Worm (Caenorhabditis elegans) whole organism, young adult: ENCODE measurements around the gene K11H3.3.

Source experiments
- B0336.3 ChIP-seq: fragments of 200-800 bp; sonication (Bioruptor generic); IDR thresholded peaks from 2 replicates; pipeline ENCODE4 v1.3.6; 2022; ENCODE audit warnings: missing genetic modification characterization, missing compliant biosample characterization
- D2030.7 ChIP-seq: fragments of 200-800 bp; sonication (Bioruptor generic); IDR thresholded peaks from 2 replicates; pipeline ENCODE4 v1.3.6; 2022; ENCODE audit warnings: missing genetic modification reagents, missing genetic modification characterization, missing compliant biosample characterization
- F22D6.2 ChIP-seq: sonication (generic microtip); optimal IDR thresholded peaks from 2 replicates; lab custom pipeline; 2016; ENCODE audit warnings: mild to moderate bottlenecking, missing genetic modification characterization, missing compliant biosample characterization
- F33H1.4 ChIP-seq: fragments of 200-800 bp; sonication (Bioruptor generic); IDR thresholded peaks from 2 replicates; pipeline ENCODE4 v1.3.6; 2022; ENCODE audit warnings: missing genetic modification reagents, missing genetic modification characterization, missing compliant biosample characterization
- F37B4.10 ChIP-seq: fragments of 200-800 bp; sonication (Bioruptor generic); IDR thresholded peaks from 2 replicates; pipeline ENCODE4 v1.3.6; 2022; ENCODE audit warnings: missing genetic modification characterization, missing compliant biosample characterization
- F49E8.2 ChIP-seq: sonication (generic microtip); optimal IDR thresholded peaks from 3 replicates; lab custom pipeline; 2017; ENCODE audit warnings: missing genetic modification characterization, mild to moderate bottlenecking, missing compliant biosample characterization, antibody characterized with exemption, moderate library complexity; ENCODE audit not compliant: insufficient read depth
- F57C9.4 ChIP-seq: sonication (generic microtip); optimal IDR thresholded peaks from 2 replicates; lab custom pipeline; 2017; ENCODE audit warnings: mild to moderate bottlenecking, missing genetic modification characterization, missing compliant biosample characterization
- K12H6.12 ChIP-seq: fragments of 200-800 bp; sonication (Bioruptor generic); optimal IDR thresholded peaks from 2 replicates; lab custom pipeline; 2018; ENCODE audit warnings: mild to moderate bottlenecking, missing genetic modification characterization, missing compliant biosample characterization
- Y53F4B.3 ChIP-seq: fragments of 200-800 bp; sonication (Bioruptor generic); IDR thresholded peaks from 2 replicates; pipeline ENCODE4 v1.3.6; 2022; ENCODE audit warnings: missing genetic modification reagents, missing genetic modification characterization, missing compliant biosample characterization
- Y53G8AR.9 ChIP-seq: fragments of 200-800 bp; sonication (Bioruptor generic); conservative IDR thresholded peaks from 2 replicates; pipeline ENCODE4 v1.3.6; 2022; ENCODE audit warnings: missing genetic modification reagents, missing genetic modification characterization, missing compliant biosample characterization
- Y56A3A.18 ChIP-seq: fragments of 200-800 bp; sonication (Bioruptor generic); IDR thresholded peaks from 2 replicates; pipeline ENCODE4 v1.3.6; 2022; ENCODE audit warnings: missing genetic modification reagents, missing genetic modification characterization, missing compliant biosample characterization
- athp-1 ChIP-seq: sonication (generic microtip); optimal IDR thresholded peaks from 2 replicates; lab custom pipeline; 2017; ENCODE audit warnings: mild to moderate bottlenecking, missing genetic modification characterization, missing compliant biosample characterization
- attf-3 ChIP-seq: fragments of 200-800 bp; sonication (Bioruptor generic); conservative IDR thresholded peaks from 2 replicates; pipeline ENCODE4 v1.3.6; 2022; ENCODE audit warnings: missing genetic modification reagents, missing genetic modification characterization, missing compliant biosample characterization
- attf-6 ChIP-seq: fragments of 200-800 bp; sonication (Bioruptor generic); IDR thresholded peaks from 2 replicates; pipeline ENCODE4 v1.3.6; 2022; ENCODE audit warnings: missing genetic modification reagents, missing genetic modification characterization, missing compliant biosample characterization
- bed-1 ChIP-seq: fragments of 200-800 bp; sonication (Bioruptor generic); IDR thresholded peaks from 2 replicates; pipeline ENCODE4 v1.3.6; 2022; ENCODE audit warnings: missing genetic modification reagents, missing genetic modification characterization, missing compliant biosample characterization
- cebp-2 ChIP-seq: fragments of 200-800 bp; sonication (Bioruptor generic); IDR thresholded peaks from 2 replicates; pipeline ENCODE4 v1.3.6; 2022; ENCODE audit warnings: missing genetic modification characterization, missing compliant biosample characterization
- dox-1 ChIP-seq: fragments of 200-800 bp; sonication (Bioruptor generic); IDR thresholded peaks from 2 replicates; pipeline ENCODE4 v1.3.6; 2022; ENCODE audit warnings: missing genetic modification reagents, missing genetic modification characterization, missing compliant biosample characterization
- dpl-1 ChIP-seq: fragments of 150-350 bp; optimal IDR thresholded peaks from 2 replicates; lab custom pipeline; 2014; ENCODE audit warnings: missing biosample characterization, missing genetic modification reagents, missing genetic modification characterization
- efl-1 ChIP-seq: fragments of 150-350 bp; optimal IDR thresholded peaks from 2 replicates; lab custom pipeline; 2014; ENCODE audit warnings: missing biosample characterization, missing genetic modification reagents, missing genetic modification characterization
- egrh-3 ChIP-seq: fragments of 200-800 bp; sonication (Bioruptor generic); IDR thresholded peaks from 2 replicates; pipeline ENCODE4 v1.3.6; 2022; ENCODE audit warnings: missing genetic modification reagents, missing genetic modification characterization, missing compliant biosample characterization
- ets-4 ChIP-seq: fragments of 200-800 bp; sonication (Bioruptor generic); optimal IDR thresholded peaks from 2 replicates; lab custom pipeline; 2018; ENCODE audit warnings: mild to moderate bottlenecking, missing genetic modification characterization, missing compliant biosample characterization
- gei-17 ChIP-seq: fragments of 200-800 bp; sonication (Bioruptor generic); optimal IDR thresholded peaks from 2 replicates; lab custom pipeline; 2018; ENCODE audit warnings: mild to moderate bottlenecking, missing genetic modification characterization, missing compliant biosample characterization
- lag-1 ChIP-seq: fragments of 200-800 bp; sonication (Bioruptor generic); IDR thresholded peaks from 2 replicates; pipeline ENCODE4 v1.3.6; 2022; ENCODE audit warnings: missing genetic modification reagents, missing genetic modification characterization, missing compliant biosample characterization
- lin-35 ChIP-seq, 3 experiments: fragments of 150-350 bp in 2 of 3; sonication (generic microtip) in 1 of 3; optimal IDR thresholded peaks; 2 replicates each; lab custom pipeline; 2014 to 2018; ENCODE audit warnings: missing biosample characterization in 3 of 3, missing genetic modification characterization in 3 of 3, missing genetic modification reagents in 3 of 3
- lin-40 ChIP-seq: sonication (generic microtip); optimal IDR thresholded peaks from 2 replicates; lab custom pipeline; 2016; ENCODE audit warnings: missing genetic modification characterization, mild to moderate bottlenecking, missing compliant biosample characterization, missing genotype, missing genetic modification reagents
- lin-54 ChIP-seq: fragments of 200-800 bp; sonication (Bioruptor generic); optimal IDR thresholded peaks from 2 replicates; lab custom pipeline; 2018; ENCODE audit warnings: mild to moderate bottlenecking, missing genetic modification characterization, missing compliant biosample characterization
- lsl-1 ChIP-seq: fragments of 200-800 bp; sonication (Bioruptor generic); optimal IDR thresholded peaks from 2 replicates; lab custom pipeline; 2018; ENCODE audit warnings: mild to moderate bottlenecking, missing genetic modification characterization, moderate library complexity, missing compliant biosample characterization
- lsy-27 ChIP-seq: sonication (generic microtip); optimal IDR thresholded peaks from 2 replicates; lab custom pipeline; 2017; ENCODE audit warnings: missing genetic modification characterization, mild to moderate bottlenecking, missing compliant biosample characterization, antibody characterized with exemption, missing genotype, borderline replicate concordance; ENCODE audit not compliant: insufficient read depth
- madf-10 ChIP-seq: sonication (generic microtip); optimal IDR thresholded peaks from 2 replicates; lab custom pipeline; 2016; ENCODE audit warnings: mild to moderate bottlenecking, missing genetic modification characterization, missing compliant biosample characterization
- madf-6 ChIP-seq: fragments of 200-800 bp; sonication (Bioruptor generic); IDR thresholded peaks from 2 replicates; pipeline ENCODE4 v1.3.6; 2022; ENCODE audit warnings: missing genetic modification reagents, missing genetic modification characterization, missing compliant biosample characterization
- nfya-2 ChIP-seq: fragments of 200-800 bp; sonication (Bioruptor generic); IDR thresholded peaks from 2 replicates; pipeline ENCODE4 v1.3.6; 2022; ENCODE audit warnings: missing genetic modification reagents, missing genetic modification characterization, missing compliant biosample characterization
- nfyb-1 ChIP-seq: fragments of 200-800 bp; sonication (Bioruptor generic); IDR thresholded peaks from 2 replicates; pipeline ENCODE4 v1.3.6; 2022; ENCODE audit warnings: missing genetic modification reagents, missing genetic modification characterization, missing compliant biosample characterization
- pha-4 ChIP-seq: fragments of 150-350 bp; sonication (generic microtip); optimal IDR thresholded peaks from 2 replicates; lab custom pipeline; 2014; ENCODE audit warnings: missing biosample characterization, missing genetic modification reagents, missing genetic modification characterization
- rec-8 ChIP-seq, 2 experiments: sonication (generic microtip); optimal IDR thresholded peaks; 2 replicates each; lab custom pipeline; 2016; ENCODE audit warnings: mild to moderate bottlenecking in 2 of 2, missing genetic modification characterization in 2 of 2, missing genetic modification reagents in 2 of 2, missing genotype in 2 of 2, missing biosample characterization in 1 of 2, missing compliant biosample characterization in 1 of 2, moderate library complexity in 1 of 2
- rpc-1 ChIP-seq, 2 experiments: fragments of 150-350 bp in 1 of 2; sonication (generic microtip) in 1 of 2; optimal IDR thresholded peaks; 2 replicates each; lab custom pipeline; 2014 to 2018; ENCODE audit warnings: missing biosample characterization in 1 of 2, missing genetic modification characterization in 1 of 2, missing genetic modification reagents in 1 of 2, missing genotype in 1 of 2
- snpc-1.3 ChIP-seq: sonication (generic microtip); optimal IDR thresholded peaks from 2 replicates; lab custom pipeline; 2017; ENCODE audit warnings: missing genetic modification characterization, mild to moderate bottlenecking, missing compliant biosample characterization, antibody characterized with exemption, moderate library complexity, missing genotype, missing genetic modification reagents; ENCODE audit not compliant: insufficient read depth
- snpc-3.4 ChIP-seq: sonication (generic microtip); optimal IDR thresholded peaks from 2 replicates; lab custom pipeline; 2017; ENCODE audit warnings: missing genetic modification characterization, mild to moderate bottlenecking, missing compliant biosample characterization, antibody characterized with exemption, moderate library complexity, missing genotype, missing genetic modification reagents
- snpc-4 ChIP-seq, 5 experiments: fragments of 150-350 bp in 1 of 5; sonication (generic microtip) in 4 of 5; optimal IDR thresholded peaks; 2 replicates each; lab custom pipeline; 2014 to 2018; ENCODE audit warnings: missing genetic modification characterization in 5 of 5, missing biosample characterization in 3 of 5, antibody characterized with exemption in 2 of 5, mild to moderate bottlenecking in 2 of 5, missing compliant biosample characterization in 2 of 5, missing genotype in 2 of 5, moderate library complexity in 2 of 5, missing genetic modification reagents in 1 of 5
- somi-1 ChIP-seq: fragments of 200-800 bp; sonication (Bioruptor generic); optimal IDR thresholded peaks from 2 replicates; lab custom pipeline; 2018; ENCODE audit warnings: mild to moderate bottlenecking, missing genetic modification characterization, missing compliant biosample characterization
- sptf-2 ChIP-seq: fragments of 200-800 bp; sonication (Bioruptor generic); optimal IDR thresholded peaks from 2 replicates; lab custom pipeline; 2018; ENCODE audit warnings: mild to moderate bottlenecking, missing genetic modification characterization, missing compliant biosample characterization
- tbx-9 ChIP-seq: sonication (generic microtip); optimal IDR thresholded peaks from 2 replicates; lab custom pipeline; 2016; ENCODE audit warnings: borderline replicate concordance, missing genetic modification characterization, inconsistent platforms, missing compliant biosample characterization
- unc-130 ChIP-seq: sonication (generic microtip); optimal IDR thresholded peaks from 2 replicates; lab custom pipeline; 2016; ENCODE audit warnings: missing genetic modification reagents, missing genetic modification characterization, missing compliant biosample characterization
- unc-62 ChIP-seq: fragments of 150-350 bp; optimal IDR thresholded peaks from 2 replicates; lab custom pipeline; 2014; ENCODE audit warnings: missing biosample characterization, missing genetic modification reagents, missing genetic modification characterization
- xnd-1 ChIP-seq: sonication (generic microtip); optimal IDR thresholded peaks from 2 replicates; lab custom pipeline; 2016; ENCODE audit warnings: missing genotype, missing genetic modification reagents, missing genetic modification characterization, missing compliant biosample characterization
- zfh-2 ChIP-seq: fragments of 200-800 bp; sonication (Bioruptor generic); conservative IDR thresholded peaks from 2 replicates; pipeline ENCODE4 v1.3.6; 2022; ENCODE audit warnings: missing genetic modification reagents, missing genetic modification characterization, missing compliant biosample characterization
- ztf-25 ChIP-seq: fragments of 200-800 bp; sonication (Bioruptor generic); IDR thresholded peaks from 2 replicates; pipeline ENCODE4 v1.3.6; 2022; ENCODE audit warnings: missing genetic modification reagents, missing genetic modification characterization, missing compliant biosample characterization
- ztf-28 ChIP-seq: fragments of 200-800 bp; sonication (Bioruptor generic); IDR thresholded peaks from 2 replicates; pipeline ENCODE4 v1.3.6; 2022; ENCODE audit warnings: missing genetic modification reagents, missing genetic modification characterization, missing compliant biosample characterization
- ztf-3 ChIP-seq: fragments of 200-800 bp; sonication (Bioruptor generic); optimal IDR thresholded peaks from 2 replicates; lab custom pipeline; 2018; ENCODE audit warnings: mild to moderate bottlenecking, missing genetic modification characterization, missing compliant biosample characterization

K11H3.3 gene

DNA sequence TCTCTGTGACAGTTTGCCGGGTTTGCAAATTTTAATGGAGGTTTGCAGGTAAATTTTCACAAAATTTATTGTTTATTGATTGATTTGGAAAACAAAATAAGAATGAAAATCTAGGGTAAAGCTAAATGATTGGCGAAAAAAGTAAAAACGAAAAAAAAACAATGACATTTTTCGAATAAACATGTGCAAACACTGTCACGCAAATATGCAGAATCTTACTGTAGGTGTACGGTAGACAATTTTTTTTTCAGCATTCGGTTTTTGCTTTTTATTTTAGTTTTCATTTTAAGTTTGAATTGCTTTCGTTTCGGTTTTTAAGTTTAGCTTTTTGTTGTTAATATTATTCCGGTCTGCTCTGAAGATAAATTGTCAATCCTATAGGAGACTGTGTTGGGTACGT, 33.8 kb upstream of the K11H3.3 start:
- TF ChIP-seq madf-6 (GFP tag; lab: Robert Waterston, UW) (peak; percentile 60), egrh-3 (GFP tag; lab: Robert Waterston, UW) (no peak), rpc-1 (optimal IDR thresholded peaks at IDR 0.05; lab: Kevin White, UChicago) (no peak), rpc-1 (tag; optimal IDR thresholded peaks at IDR 0.05; lab: Kevin White, UChicago) (no peak), snpc-4 (GFP tag; optimal IDR thresholded peaks at IDR 0.05; lab: Kevin White, UChicago) (no peak), snpc-4 (tag; optimal IDR thresholded peaks at IDR 0.05; lab: Kevin White, UChicago) (no peak), F49E8.2 (tag; lab: Kevin White, UChicago) (peak; percentile 26), Y56A3A.18 (GFP tag; lab: Robert Waterston, UW) (no peak), F57C9.4 (no peak), unc-130 (GFP tag; lab: Kevin White, UChicago) (no peak), rec-8 (tag; optimal IDR thresholded peaks at IDR 0.05; lab: Kevin White, UChicago) (no peak), ztf-25 (GFP tag; lab: Robert Waterston, UW) (no peak), ztf-3 (GFP tag; lab: Kevin White, UChicago) (no peak), D2030.7 (GFP tag; lab: Robert Waterston, UW) (no peak), snpc-1.3 (no peak), xnd-1 (tag; lab: Kevin White, UChicago) (no peak), lin-40 (tag; lab: Kevin White, UChicago) (no peak), gei-17 (no peak), dpl-1 (GFP tag; lab: Kevin White, UChicago) (no peak), snpc-3.4 (tag; lab: Kevin White, UChicago) (peak; percentile 1), nfya-2 (GFP tag; lab: Robert Waterston, UW) (no peak), lin-35 (GFP tag; optimal IDR thresholded peaks at IDR 0.05; lab: Kevin White, UChicago) (no peak), cebp-2 (no peak), madf-10 (tag; lab: Kevin White, UChicago) (no peak), ets-4 (GFP tag; lab: Kevin White, UChicago) (no peak), lag-1 (no peak), attf-6 (GFP tag; lab: Robert Waterston, UW) (no peak), lsy-27 (tag; lab: Kevin White, UChicago) (no peak), efl-1 (GFP tag; lab: Kevin White, UChicago) (peak; percentile 35), nfyb-1 (no peak), bed-1 (GFP tag; lab: Robert Waterston, UW) (no peak), Y53F4B.3 (GFP tag; lab: Robert Waterston, UW) (no peak), Y53G8AR.9 (GFP tag; lab: Robert Waterston, UW) (no peak), attf-3 (GFP tag; lab: Robert Waterston, UW) (no peak), athp-1 (tag; lab: Kevin White, UChicago) (no peak), B0336.3 (GFP tag; lab: Robert Waterston, UW) (no peak), K12H6.12 (no peak), ztf-28 (no peak), sptf-2 (GFP tag; lab: Kevin White, UChicago) (no peak), zfh-2 (GFP tag; lab: Robert Waterston, UW) (no peak), lin-54 (GFP tag; lab: Kevin White, UChicago) (peak; percentile 45), lsl-1 (GFP tag; lab: Kevin White, UChicago) (peak; percentile 93), unc-62 (no peak), somi-1 (GFP tag; lab: Kevin White, UChicago) (no peak), F33H1.4 (peak; percentile 31), F37B4.10 (GFP tag; lab: Robert Waterston, UW) (no peak), F22D6.2 (tag; lab: Kevin White, UChicago) (no peak), pha-4 (no peak), dox-1 (GFP tag; lab: Robert Waterston, UW) (peak; percentile 30; the same call in 1 of the 2 replicates), tbx-9 (tag; lab: Kevin White, UChicago) (no peak)
